Fruit fly (Drosophila melanogaster) whole organism, embryonic: Measurements from ENCODE around the gene Wdfy2.

Source experiments
- Aef1 ChIP-seq: fragments of 200-800 bp; sonication (Bioruptor generic); IDR thresholded peaks from 3 replicates; pipeline ENCODE4 v1.3.6; 2022; ENCODE audit warnings: missing biosample characterization, missing genetic modification characterization
- Asciz ChIP-seq: fragments of 200-800 bp; sonication (Bioruptor generic); optimal IDR thresholded peaks from 2 replicates; lab custom pipeline; 2017; ENCODE audit warnings: missing biosample characterization, mild to moderate bottlenecking, missing genetic modification characterization, missing genetic modification reagents
- Bteb2 ChIP-seq: fragments of 200-800 bp; sonication (Bioruptor generic); optimal IDR thresholded peaks from 2 replicates; lab custom pipeline; 2016; ENCODE audit warnings: missing biosample characterization, missing genetic modification characterization
- CG10321 ChIP-seq: fragments of 200-800 bp; sonication (Bioruptor generic); IDR thresholded peaks from 2 replicates; pipeline ENCODE4 v1.3.6; 2022; ENCODE audit warnings: missing biosample characterization, missing genetic modification characterization
- CG12659 ChIP-seq: fragments of 200-800 bp; sonication (Bioruptor generic); optimal IDR thresholded peaks from 3 replicates; lab custom pipeline; 2017; ENCODE audit warnings: mild to moderate bottlenecking, missing biosample characterization, missing genetic modification reagents, missing genetic modification characterization
- CG14441 ChIP-seq: fragments of 200-800 bp; sonication (Bioruptor generic); IDR thresholded peaks from 2 replicates; pipeline ENCODE4 v1.3.6; 2022; ENCODE audit warnings: missing biosample characterization, missing genetic modification characterization
- CG15514 ChIP-seq: fragments of 200-800 bp; sonication (Bioruptor generic); optimal IDR thresholded peaks from 3 replicates; lab custom pipeline; 2017; ENCODE audit warnings: missing biosample characterization, missing genetic modification characterization, mild to moderate bottlenecking, moderate library complexity, missing genetic modification reagents
- CG1603 ChIP-seq: fragments of 200-800 bp; sonication (Bioruptor generic); optimal IDR thresholded peaks from 2 replicates; lab custom pipeline; 2019; ENCODE audit warnings: missing biosample characterization, mild to moderate bottlenecking, missing genetic modification characterization, moderate library complexity
- CG16779 ChIP-seq: fragments of 200-800 bp; sonication (Bioruptor generic); IDR thresholded peaks from 2 replicates; pipeline ENCODE4 v1.3.6; 2022; ENCODE audit warnings: missing biosample characterization, missing genetic modification characterization
- CG16863 ChIP-seq: fragments of 200-800 bp; sonication (Bioruptor generic); optimal IDR thresholded peaks from 3 replicates; lab custom pipeline; 2016; ENCODE audit warnings: missing biosample characterization, missing genetic modification characterization
- CG18619 ChIP-seq: fragments of 200-800 bp; sonication (Bioruptor generic); optimal IDR thresholded peaks from 3 replicates; lab custom pipeline; 2017; ENCODE audit warnings: missing biosample characterization, mild to moderate bottlenecking, missing genetic modification characterization
- CG31365 ChIP-seq: fragments of 200-800 bp; sonication (Bioruptor generic); optimal IDR thresholded peaks from 2 replicates; lab custom pipeline; 2018; ENCODE audit warnings: missing biosample characterization, mild to moderate bottlenecking, missing genetic modification characterization
- CG32532 ChIP-seq: fragments of 200-800 bp; sonication (Bioruptor generic); IDR thresholded peaks from 2 replicates; pipeline ENCODE4 v1.3.6; 2022; ENCODE audit warnings: missing biosample characterization, missing genetic modification characterization
- CG42726 ChIP-seq: fragments of 200-800 bp; sonication (Bioruptor generic); IDR thresholded peaks from 2 replicates; pipeline ENCODE4 v1.3.6; 2022; ENCODE audit warnings: missing biosample characterization, missing genetic modification characterization; ENCODE audit not compliant: partially characterized antibody
- CG4360 ChIP-seq: fragments of 200-800 bp; sonication (Bioruptor generic); IDR thresholded peaks from 2 replicates; pipeline ENCODE4 v1.3.6; 2022; ENCODE audit warnings: missing biosample characterization, missing genetic modification characterization
- CG5953 ChIP-seq: fragments of 200-800 bp; sonication (Bioruptor generic); IDR thresholded peaks from 2 replicates; pipeline ENCODE4 v1.3.6; 2022; ENCODE audit warnings: missing biosample characterization, missing genetic modification characterization
- CG8359 ChIP-seq: fragments of 200-800 bp; sonication (Bioruptor generic); optimal IDR thresholded peaks from 2 replicates; lab custom pipeline; 2017; ENCODE audit warnings: missing biosample characterization, mild to moderate bottlenecking, missing genetic modification characterization, borderline replicate concordance
- CG8924 ChIP-seq: fragments of 200-800 bp; optimal IDR thresholded peaks from 3 replicates; lab custom pipeline; 2019; ENCODE audit warnings: missing biosample characterization, mild to moderate bottlenecking, missing genetic modification characterization, moderate library complexity
- Chrac-16 ChIP-seq: fragments of 200-800 bp; sonication (Bioruptor generic); optimal IDR thresholded peaks from 3 replicates; lab custom pipeline; 2016; ENCODE audit warnings: missing biosample characterization, missing genetic modification characterization
- Dfd ChIP-seq, 2 experiments: fragments of >200 bp; optimal IDR thresholded peaks; 2 replicates each; lab custom pipeline; 2017; ENCODE audit warnings: missing biosample characterization in 2 of 2, missing genetic modification characterization in 2 of 2
- Dp ChIP-seq: fragments of 200-800 bp; sonication (Bioruptor generic); optimal IDR thresholded peaks from 2 replicates; lab custom pipeline; 2018; ENCODE audit warnings: missing biosample characterization, mild to moderate bottlenecking, missing genetic modification characterization, moderate library complexity
- E2f2 ChIP-seq: fragments of 200-800 bp; sonication (Bioruptor generic); IDR thresholded peaks from 2 replicates; pipeline ENCODE4 v1.3.6; 2022; ENCODE audit warnings: missing biosample characterization, missing genetic modification characterization
- Eip74EF ChIP-seq, 2 experiments: fragments of 200-800 bp in 1 of 2; fragments of >200 bp in 1 of 2; sonication (Bioruptor generic) in 1 of 2; optimal IDR thresholded peaks; 2 replicates each; lab custom pipeline; 2017 to 2019; ENCODE audit warnings: missing biosample characterization in 2 of 2, missing genetic modification characterization in 2 of 2, mild to moderate bottlenecking in 1 of 2, moderate library complexity in 1 of 2
- HLH3B ChIP-seq: fragments of 200-800 bp; sonication (Bioruptor generic); IDR thresholded peaks from 2 replicates; pipeline ENCODE4 v1.3.6; 2022; ENCODE audit warnings: missing biosample characterization, missing genetic modification characterization
- Hr78 ChIP-seq, 2 experiments: fragments of 200-800 bp in 1 of 2; fragments of >200 bp in 1 of 2; sonication (Bioruptor generic) in 1 of 2; optimal IDR thresholded peaks; 2 replicates each; lab custom pipeline; 2017 to 2019; ENCODE audit warnings: missing biosample characterization in 2 of 2, missing genetic modification characterization in 2 of 2, mild to moderate bottlenecking in 1 of 2, moderate library complexity in 1 of 2
- Sox100B ChIP-seq: fragments of 200-800 bp; sonication (Bioruptor generic); optimal IDR thresholded peaks from 3 replicates; lab custom pipeline; 2018; ENCODE audit warnings: missing biosample characterization, mild to moderate bottlenecking, missing genetic modification characterization
- Sry-β ChIP-seq: fragments of 200-800 bp; sonication (Bioruptor generic); optimal IDR thresholded peaks from 2 replicates; lab custom pipeline; 2018; ENCODE audit warnings: missing biosample characterization, mild to moderate bottlenecking, missing genetic modification characterization, moderate library complexity
- YL-1 ChIP-seq: fragments of 200-800 bp; sonication (Bioruptor generic); optimal IDR thresholded peaks from 3 replicates; lab custom pipeline; 2017; ENCODE audit warnings: missing biosample characterization, mild to moderate bottlenecking, missing genetic modification characterization
- amos ChIP-seq: fragments of 200-800 bp; sonication (Bioruptor generic); IDR thresholded peaks from 2 replicates; pipeline ENCODE4 v1.3.6; 2022; ENCODE audit warnings: missing biosample characterization, missing genetic modification characterization; ENCODE audit not compliant: partially characterized antibody
- bab2 ChIP-seq: fragments of 200-800 bp; sonication (Bioruptor generic); optimal IDR thresholded peaks from 2 replicates; lab custom pipeline; 2016; ENCODE audit warnings: missing biosample characterization, missing genetic modification characterization
- btn ChIP-seq: fragments of 200-800 bp; sonication (Bioruptor generic); optimal IDR thresholded peaks from 2 replicates; lab custom pipeline; 2016; ENCODE audit warnings: missing biosample characterization, missing genetic modification characterization
- cato ChIP-seq: fragments of 200-800 bp; sonication (Bioruptor generic); optimal IDR thresholded peaks from 2 replicates; lab custom pipeline; 2016; ENCODE audit warnings: missing biosample characterization, missing genetic modification characterization, borderline replicate concordance
- danr ChIP-seq: fragments of 200-800 bp; sonication (Bioruptor generic); IDR thresholded peaks from 2 replicates; pipeline ENCODE4 v1.3.6; 2022; ENCODE audit warnings: missing biosample characterization, missing genetic modification characterization
- dmrt11E ChIP-seq: fragments of 200-800 bp; sonication (Bioruptor generic); optimal IDR thresholded peaks from 3 replicates; lab custom pipeline; 2018; ENCODE audit warnings: missing biosample characterization, mild to moderate bottlenecking, missing genetic modification characterization, moderate library complexity
- exex ChIP-seq: fragments of 200-800 bp; sonication (Bioruptor generic); optimal IDR thresholded peaks from 4 replicates; lab custom pipeline; 2018; ENCODE audit warnings: missing biosample characterization, mild to moderate bottlenecking, missing genetic modification characterization, moderate library complexity
- gro ChIP-seq: fragments of 200-800 bp; sonication (Bioruptor generic); optimal IDR thresholded peaks from 2 replicates; lab custom pipeline; 2016; ENCODE audit warnings: missing biosample characterization, missing genetic modification characterization
- kni ChIP-seq: fragments of 200-800 bp; sonication (Bioruptor generic); optimal IDR thresholded peaks from 3 replicates; lab custom pipeline; 2017; ENCODE audit warnings: mild to moderate bottlenecking, missing biosample characterization, missing genetic modification reagents, missing genetic modification characterization
- nom ChIP-seq: fragments of 200-800 bp; sonication (Bioruptor generic); optimal IDR thresholded peaks from 2 replicates; lab custom pipeline; 2017; ENCODE audit warnings: missing biosample characterization, missing genetic modification characterization, mild to moderate bottlenecking, moderate library complexity, missing genetic modification reagents
- pfk ChIP-seq: fragments of 200-800 bp; sonication (Bioruptor generic); optimal IDR thresholded peaks from 2 replicates; lab custom pipeline; 2018; ENCODE audit warnings: missing biosample characterization, mild to moderate bottlenecking, missing genetic modification characterization, moderate library complexity
- pzg ChIP-seq: fragments of 200-800 bp; sonication (Bioruptor generic); optimal IDR thresholded peaks from 3 replicates; lab custom pipeline; 2018; ENCODE audit warnings: missing biosample characterization, mild to moderate bottlenecking, missing genetic modification characterization, moderate library complexity
- row ChIP-seq: fragments of 200-800 bp; sonication (Bioruptor generic); IDR thresholded peaks from 3 replicates; pipeline ENCODE4 v1.3.6; 2022; ENCODE audit warnings: missing biosample characterization, missing genetic modification characterization
- scrt ChIP-seq: fragments of 200-800 bp; sonication (Bioruptor generic); optimal IDR thresholded peaks from 2 replicates; lab custom pipeline; 2018; ENCODE audit warnings: missing biosample characterization, mild to moderate bottlenecking, missing genetic modification characterization, moderate library complexity
- shn ChIP-seq: fragments of 200-800 bp; sonication (Bioruptor generic); optimal IDR thresholded peaks from 3 replicates; lab custom pipeline; 2016; ENCODE audit warnings: missing biosample characterization, missing genetic modification characterization
- sim ChIP-seq: fragments of 200-800 bp; sonication (Bioruptor generic); IDR thresholded peaks from 2 replicates; pipeline ENCODE4 v1.3.6; 2022; ENCODE audit warnings: missing biosample characterization, missing genetic modification characterization
- sima ChIP-seq: fragments of 200-800 bp; sonication (Bioruptor generic); optimal IDR thresholded peaks from 2 replicates; lab custom pipeline; 2016; ENCODE audit warnings: missing biosample characterization, missing genetic modification characterization
- so ChIP-seq: fragments of 200-800 bp; sonication (Bioruptor generic); IDR thresholded peaks from 3 replicates; pipeline ENCODE4 v1.3.6; 2022; ENCODE audit warnings: missing biosample characterization, missing genetic modification characterization
- wek ChIP-seq: fragments of 200-800 bp; sonication (Bioruptor generic); optimal IDR thresholded peaks from 3 replicates; lab custom pipeline; 2018; ENCODE audit warnings: missing biosample characterization, mild to moderate bottlenecking, missing genetic modification characterization, moderate library complexity
- zen ChIP-seq: fragments of 200-800 bp; sonication (Bioruptor generic); optimal IDR thresholded peaks from 3 replicates; lab custom pipeline; 2018; ENCODE audit warnings: missing biosample characterization, mild to moderate bottlenecking, missing genetic modification characterization, moderate library complexity

The Wdfy2 gene

DNA sequence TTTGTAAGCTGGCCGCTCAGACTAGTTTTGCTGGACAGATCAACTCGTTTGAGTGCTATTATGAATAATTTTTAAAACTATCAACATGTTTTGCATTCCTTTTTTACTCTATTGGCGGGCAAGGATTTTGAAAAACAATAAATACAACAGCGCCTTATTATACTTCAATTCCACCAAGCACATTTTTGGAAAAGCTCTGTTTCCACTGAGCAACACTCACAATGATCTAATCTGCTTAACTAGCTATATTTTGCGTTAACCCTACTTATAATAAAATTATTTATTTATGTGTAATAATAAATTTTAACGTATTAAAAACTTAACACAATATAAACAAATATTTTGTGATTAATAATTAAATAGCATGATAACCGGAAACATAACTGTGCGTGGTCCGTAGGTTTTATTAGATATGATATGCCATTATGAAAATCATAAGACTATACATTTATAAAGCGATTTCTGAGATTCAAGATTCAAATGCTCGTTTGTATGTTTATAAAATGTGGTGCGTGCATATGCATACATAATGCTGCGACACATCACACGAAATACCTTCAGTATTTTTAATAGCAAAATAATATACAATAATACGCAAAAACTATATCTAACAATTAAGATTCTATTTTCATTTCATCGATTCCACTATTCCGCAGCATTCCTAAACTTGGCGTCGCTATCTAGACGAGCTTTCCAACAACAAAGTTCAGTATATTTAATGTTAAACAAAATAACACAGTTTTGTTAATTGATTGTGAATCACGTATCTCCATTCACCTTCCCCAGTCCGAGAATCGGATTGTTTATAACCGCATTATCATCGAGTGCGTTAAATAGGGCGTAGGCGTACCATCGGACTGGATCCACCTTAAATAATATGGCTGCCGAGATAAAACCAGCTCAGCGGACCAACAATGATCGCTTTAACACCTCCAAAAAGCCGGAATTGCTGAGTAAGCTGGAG, at the start of gene Wdfy2, which contains the start of gene pie:
Gene Wdfy2 (plus strand): TSS at position 649 of the 964 bp plus-strand sequence.
Gene pie (minus strand): TSS at position 138 of the 964 bp plus-strand sequence.
- peak in 1 of 2 experiments; percentile 88 for TF ChIP-seq Eip74EF (GFP tag; optimal IDR thresholded peaks at IDR 0.05; lab: Kevin White, UChicago)
- peak; percentile 35 for TF ChIP-seq pzg
- TF ChIP-seq Asciz (GFP tag; lab: Kevin White, UChicago) = no peak
- TF ChIP-seq row = peak; percentile 77
- no peak for TF ChIP-seq sima (GFP tag; lab: Kevin White, UChicago)
- no peak for TF ChIP-seq nom
- peak; percentile 19 for TF ChIP-seq YL-1
- no peak for TF ChIP-seq wek
- peak in 1 of 2 experiments; percentile 66 for TF ChIP-seq Dfd (GFP tag; optimal IDR thresholded peaks at IDR 0.05; lab: Kevin White, UChicago)
- no peak for TF ChIP-seq gro (GFP tag; lab: Kevin White, UChicago)
- TF ChIP-seq sim = no peak
- TF ChIP-seq pfk (GFP tag; lab: Kevin White, UChicago) = peak; percentile 80
- TF ChIP-seq CG16863 (GFP tag; lab: Kevin White, UChicago) = no peak
- no peak for TF ChIP-seq CG18619 (GFP tag; lab: Kevin White, UChicago)
- TF ChIP-seq danr (GFP tag; lab: Robert Waterston, UW) = no peak
- TF ChIP-seq so (GFP tag; lab: Robert Waterston, UW) = no peak
- peak; percentile 99 for TF ChIP-seq CG1603
- no peak for TF ChIP-seq bab2 (GFP tag; lab: Kevin White, UChicago)
- no peak for TF ChIP-seq scrt
- peak; percentile 29; the same call in 1 of the 3 replicates for TF ChIP-seq Aef1
- no peak for TF ChIP-seq CG14441 (GFP tag; lab: Robert Waterston, UW)
- no peak for TF ChIP-seq Chrac-16
- TF ChIP-seq btn (GFP tag; lab: Kevin White, UChicago) = no peak
- TF ChIP-seq amos (GFP tag; lab: Robert Waterston, UW) = no peak
- TF ChIP-seq shn (GFP tag; lab: Kevin White, UChicago) = no peak
- TF ChIP-seq CG15514 (GFP tag; lab: Kevin White, UChicago) = peak; percentile 22
- TF ChIP-seq Sry-β (GFP tag; lab: Kevin White, UChicago) = peak; percentile 36
- no peak for TF ChIP-seq CG32532 (GFP tag; lab: Robert Waterston, UW)
- TF ChIP-seq kni (GFP tag; lab: Kevin White, UChicago) = no peak
- TF ChIP-seq CG5953 (GFP tag; lab: Robert Waterston, UW) = no peak
- no peak for TF ChIP-seq CG4360 (GFP tag; lab: Robert Waterston, UW)
- no peak for TF ChIP-seq CG8359 (GFP tag; lab: Kevin White, UChicago)
- no peak for TF ChIP-seq CG31365 (tag; lab: Kevin White, UChicago)
- peak; percentile 79 for TF ChIP-seq E2f2 (GFP tag; lab: Robert Waterston, UW)
- TF ChIP-seq HLH3B = no peak
- no peak for TF ChIP-seq CG10321
- no peak for TF ChIP-seq Hr78 (GFP tag; optimal IDR thresholded peaks at IDR 0.05; lab: Kevin White, UChicago)
- TF ChIP-seq CG42726 (GFP tag; lab: Robert Waterston, UW) = no peak
- no peak for TF ChIP-seq exex (tag; lab: Kevin White, UChicago)
- no peak for TF ChIP-seq CG16779 (GFP tag; lab: Robert Waterston, UW)
- TF ChIP-seq Sox100B (GFP tag; lab: Kevin White, UChicago) = no peak
- peak; percentile 15 for TF ChIP-seq zen (tag; lab: Kevin White, UChicago)
- TF ChIP-seq Bteb2 (GFP tag; lab: Kevin White, UChicago) = no peak
- TF ChIP-seq cato (GFP tag; lab: Kevin White, UChicago) = no peak
- peak; percentile 73 for TF ChIP-seq Dp (GFP tag; lab: Kevin White, UChicago)
- TF ChIP-seq CG12659 (GFP tag; lab: Kevin White, UChicago) = peak; percentile 36
- peak; percentile 10 for TF ChIP-seq CG8924 (tag; lab: Kevin White, UChicago)
- peak; percentile 8 for TF ChIP-seq dmrt11E (tag; lab: Kevin White, UChicago)
